Worm (Caenorhabditis elegans): ENCODE measurements around the gene ufm-1.
A peak's percentile ranks its signal among the peaks of the same experiment; 100 is the strongest.

ufm-1 gene

DNA sequence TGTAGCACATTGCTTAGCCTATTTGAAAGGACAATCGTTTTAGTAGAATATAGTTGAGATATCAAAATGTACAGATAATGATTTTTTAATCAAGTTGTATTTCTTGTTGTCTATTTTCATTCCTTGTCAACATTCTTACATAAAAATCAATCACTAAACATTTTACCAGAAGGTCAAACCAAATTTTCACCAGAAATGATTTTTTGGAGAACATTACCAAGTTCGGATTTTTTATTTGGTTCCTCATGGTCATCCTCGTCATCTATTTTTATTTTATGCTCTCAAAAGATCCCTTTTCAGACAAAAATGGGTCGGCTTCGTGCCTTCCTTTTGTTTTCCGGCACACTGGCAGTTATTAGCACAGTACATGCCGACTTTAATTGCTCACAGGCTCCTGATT lies 14.7 kb downstream of the ufm-1 start, which contains the start of gene tyr-1:
tyr-1 (plus strand) TSS at position 301 of the 400 bp plus-strand sequence.
- TF ChIP-seq ceh-90 (tag; optimal IDR thresholded peaks at IDR 0.05) (no peak), efl-1 (optimal IDR thresholded peaks at IDR 0.05) (no peak), efl-1 (GFP tag; optimal IDR thresholded peaks at IDR 0.05 in 1 of 2) (peak in 1 of 2 experiments; percentile 17)

DNA sequence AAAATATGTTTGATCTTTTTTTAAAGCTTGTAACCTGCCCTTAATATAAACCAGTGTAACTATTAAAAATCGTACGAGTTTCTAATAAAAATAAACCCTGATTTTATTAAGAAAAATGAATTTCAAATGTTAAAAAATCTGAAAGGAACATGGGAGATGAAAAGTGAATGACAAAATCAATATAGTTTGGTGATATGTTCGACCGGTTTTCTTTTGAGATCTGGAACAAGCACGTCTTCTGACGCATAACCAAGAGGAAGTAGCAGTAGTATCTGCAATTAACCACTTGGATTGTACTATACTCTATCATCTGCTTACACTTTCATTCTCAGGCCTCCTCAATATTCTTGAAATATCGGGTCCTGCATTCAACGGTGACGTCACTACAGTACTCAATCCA lies 18.3 kb downstream of the ufm-1 start:
- no peak for TF ChIP-seq efl-1 (optimal IDR thresholded peaks at IDR 0.05)
- TF ChIP-seq efl-1 (GFP tag; optimal IDR thresholded peaks at IDR 0.05 in 1 of 2) = no peak
- TF ChIP-seq nhr-19 (GFP tag; conservative IDR thresholded peaks at IDR 0.05) = no peak
- no peak for TF ChIP-seq nhr-28 (tag; optimal IDR thresholded peaks at IDR 0.05)
- TF ChIP-seq unc-62 (GFP tag; optimal IDR thresholded peaks at IDR 0.05) = no peak
- no peak for TF ChIP-seq fkh-4 (tag; optimal IDR thresholded peaks at IDR 0.05; ENCODE audit: borderline replicate concordance)
- no peak for TF ChIP-seq lin-13 (GFP tag; optimal IDR thresholded peaks at IDR 0.05)
- TF ChIP-seq fkh-8 (tag; optimal IDR thresholded peaks at IDR 0.05) = no peak
- TF ChIP-seq lin-14 (GFP tag; optimal IDR thresholded peaks at IDR 0.05) = no peak
- no peak for TF ChIP-seq hlh-4 (tag; optimal IDR thresholded peaks at IDR 0.05)
- no peak for TF ChIP-seq dpl-1 (GFP tag; optimal IDR thresholded peaks at IDR 0.05)
- TF ChIP-seq nhr-11 (tag; optimal IDR thresholded peaks at IDR 0.05) = no peak
- TF ChIP-seq ceh-63 (GFP tag; optimal IDR thresholded peaks at IDR 0.05) = no peak
- TF ChIP-seq tbx-2 (tag; optimal IDR thresholded peaks at IDR 0.05) = no peak
- TF ChIP-seq elt-2 (tag; optimal IDR thresholded peaks at IDR 0.05) = no peak
- no peak for TF ChIP-seq unc-98 (GFP tag; IDR thresholded peaks at IDR 0.05)
- no peak for TF ChIP-seq ets-5 (GFP tag; IDR thresholded peaks at IDR 0.05)
- TF ChIP-seq nhr-84 (tag; optimal IDR thresholded peaks at IDR 0.05) = no peak
- TF ChIP-seq nhr-71 (tag; optimal IDR thresholded peaks at IDR 0.05) = no peak

- peak; percentile 59 for TF ChIP-seq fkh-4 (tag; optimal IDR thresholded peaks at IDR 0.05; ENCODE audit: borderline replicate concordance)
- no peak for TF ChIP-seq aha-1 (tag; optimal IDR thresholded peaks at IDR 0.05)
- TF ChIP-seq dsc-1 (tag; optimal IDR thresholded peaks at IDR 0.05) = peak; percentile 87
Measured at ce11 chrIII:7878852-7879329, 20.1 kb downstream of the ufm-1 start, which contains the start of gene sup-18. Gene sup-18, minus strand, starts transcription at chrIII:7878902.

ce11 chrIII:7880132-7880715 lies 21.4 kb downstream of the ufm-1 start:
- TF ChIP-seq rnt-1 (tag; optimal IDR thresholded peaks at IDR 0.05) (peak; percentile 53), unc-62 (GFP tag; optimal IDR thresholded peaks at IDR 0.05) (no peak), tlp-1 (tag; optimal IDR thresholded peaks at IDR 0.05) (no peak), unc-86 (tag; optimal IDR thresholded peaks at IDR 0.05) (no peak), snu-23 (GFP tag; optimal IDR thresholded peaks at IDR 0.05) (peak; percentile 20), nhr-84 (tag; optimal IDR thresholded peaks at IDR 0.05) (no peak), dsc-1 (tag; optimal IDR thresholded peaks at IDR 0.05) (peak; percentile 50), lin-39 (tag; optimal IDR thresholded peaks at IDR 0.05) (no peak), aly-2 (tag; optimal IDR thresholded peaks at IDR 0.05) (no peak), pag-3 (tag; optimal IDR thresholded peaks at IDR 0.05; ENCODE audit: borderline replicate concordance, insufficient read depth) (no peak), efl-1 (optimal IDR thresholded peaks at IDR 0.05) (no peak), efl-1 (GFP tag; optimal IDR thresholded peaks at IDR 0.05 in 1 of 2) (peak in 1 of 2 experiments; percentile 61), nhr-20 (tag; optimal IDR thresholded peaks at IDR 0.05) (peak; percentile 27), nhr-11 (tag; optimal IDR thresholded peaks at IDR 0.05) (no peak), nhr-19 (GFP tag; conservative IDR thresholded peaks at IDR 0.05) (peak; percentile 10; the same call in 1 of the 2 replicates), tbx-2 (tag; optimal IDR thresholded peaks at IDR 0.05) (no peak), lir-3 (tag; optimal IDR thresholded peaks at IDR 0.05; ENCODE audit: poor library complexity) (no peak), lsy-2 (tag; optimal IDR thresholded peaks at IDR 0.05) (peak in 1 of 2 experiments; percentile 54), lin-15B (tag; optimal IDR thresholded peaks at IDR 0.05) (no peak), aha-1 (tag; optimal IDR thresholded peaks at IDR 0.05) (no peak), nhr-90 (tag; optimal IDR thresholded peaks at IDR 0.05; ENCODE audit: poor library complexity) (no peak), isw-1 (GFP tag; IDR thresholded peaks at IDR 0.05) (no peak), nhr-76 (tag; optimal IDR thresholded peaks at IDR 0.05) (no peak), fos-1 (tag; optimal IDR thresholded peaks at IDR 0.05) (no peak), lin-35 (GFP tag; optimal IDR thresholded peaks at IDR 0.05) (no peak), C16A3.4 (tag; optimal IDR thresholded peaks at IDR 0.05) (no peak), fkh-4 (tag; optimal IDR thresholded peaks at IDR 0.05; ENCODE audit: borderline replicate concordance) (no peak), nhr-237 (tag; optimal IDR thresholded peaks at IDR 0.05) (no peak), hlh-4 (tag; optimal IDR thresholded peaks at IDR 0.05) (no peak), pax-3 (tag; optimal IDR thresholded peaks at IDR 0.05) (no peak), swsn-7 (tag; optimal IDR thresholded peaks at IDR 0.05) (no peak), zip-4 (GFP tag; optimal IDR thresholded peaks at IDR 0.05) (no peak), lin-14 (GFP tag; optimal IDR thresholded peaks at IDR 0.05) (peak; percentile 78), nhr-71 (tag; optimal IDR thresholded peaks at IDR 0.05) (peak; percentile 46)

Data from whole organism, L1 larva.